Comparison of ENCODE assay signal across 1 fruit fly cellular context in genomic region chr3L:17421319-17421718, dm6.
TF ChIP-seq lines count a peak whose summit lies in the region.

blot (minus strand) TSS chr3L:17421514.

TF ChIP-seq in whole organism, embryonic, 481 proteins besides CTCF, POLR2A, EP300 and RAD21 (continued from another document):
- TF ChIP-seq CG16779 (GFP tag; IDR thresholded peaks at IDR 0.05; lab: Robert Waterston, UW) (no peak), Drgx (GFP tag; IDR thresholded peaks at IDR 0.05; lab: Robert Waterston, UW) (peak; percentile 16; the same call in 1 of the 2 replicates), CG10959 (GFP tag; IDR thresholded peaks at IDR 0.05; lab: Robert Waterston, UW) (no peak), yki (optimal IDR thresholded peaks at IDR 0.05; lab: Kevin White, UChicago) (peak; percentile 47), otp (GFP tag; IDR thresholded peaks at IDR 0.05; lab: Robert Waterston, UW) (peak; percentile 34; the same call in 1 of the 3 replicates)
